Worm (Caenorhabditis elegans) whole organism, midembryonic: ENCODE results near the gene gpd-3.

Experiments
- cog-1 ChIP-seq: sonication (generic microtip); optimal IDR thresholded peaks from 2 replicates; lab custom pipeline; 2016; ENCODE audit warnings: missing genetic modification characterization, missing compliant biosample characterization
- flt-1 ChIP-seq: fragments of 200-800 bp; sonication (Bioruptor generic); IDR thresholded peaks from 2 replicates; pipeline ENCODE4 v1.3.6; 2022; ENCODE audit warnings: missing genetic modification characterization, missing compliant biosample characterization
- ztf-23 ChIP-seq: fragments of 200-800 bp; sonication (Bioruptor generic); IDR thresholded peaks from 2 replicates; pipeline ENCODE4 v1.3.6; 2022; ENCODE audit warnings: missing genetic modification reagents, missing genetic modification characterization, missing compliant biosample characterization

ce11 chrX:3126233-3126632 is 13.1 kb upstream of the gpd-3 start:
- no peak for TF ChIP-seq ztf-23 (GFP tag; lab: Robert Waterston, UW)
- TF ChIP-seq flt-1 (GFP tag; lab: Robert Waterston, UW) = no peak
- no peak for TF ChIP-seq cog-1 (tag; lab: Kevin White, UChicago)
